Worm (Caenorhabditis elegans): ENCODE results near the gene col-164.

Gene col-164

ce11 chrX:2093169-2093568 lies at the start of gene col-164:
TSS of gene col-164 (plus strand) at chrX:2093469.
- TF ChIP-seq flt-1 (GFP tag; IDR thresholded peaks at IDR 0.05): no peak
- no peak for TF ChIP-seq ref-1 (GFP tag; conservative IDR thresholded peaks at IDR 0.05)

- TF ChIP-seq med-1 (GFP tag; optimal IDR thresholded peaks at IDR 0.05; ENCODE audit: insufficient read depth) (no peak), ref-1 (GFP tag; conservative IDR thresholded peaks at IDR 0.05) (no peak), flt-1 (GFP tag; IDR thresholded peaks at IDR 0.05) (peak; percentile 59; the same call in 1 of the 2 replicates), ztf-29 (GFP tag; IDR thresholded peaks at IDR 0.05) (no peak), tab-1 (GFP tag; IDR thresholded peaks at IDR 0.05) (0 out of 2 replicates have a peak, but pooled peaks have one; percentile 22), T22C8.4 (GFP tag; IDR thresholded peaks at IDR 0.05) (no peak), ztf-23 (GFP tag; IDR thresholded peaks at IDR 0.05) (0 out of 2 replicates have a peak, but pooled peaks have one; percentile 53), klf-2 (GFP tag; conservative IDR thresholded peaks at IDR 0.05) (no peak), cog-1 (tag; optimal IDR thresholded peaks at IDR 0.05) (no peak)
Observed at ce11 chrX:2044541-2045168, 48.6 kb upstream of the col-164 start.

- TF ChIP-seq ztf-29 (GFP tag; IDR thresholded peaks at IDR 0.05): no peak
- TF ChIP-seq flt-1 (GFP tag; IDR thresholded peaks at IDR 0.05): no peak
- no peak for TF ChIP-seq klf-2 (GFP tag; conservative IDR thresholded peaks at IDR 0.05)
- no peak for TF ChIP-seq med-1 (GFP tag; optimal IDR thresholded peaks at IDR 0.05; ENCODE audit: insufficient read depth)
- no peak for TF ChIP-seq cog-1 (tag; optimal IDR thresholded peaks at IDR 0.05)
- no peak for TF ChIP-seq T22C8.4 (GFP tag; IDR thresholded peaks at IDR 0.05)
- TF ChIP-seq ztf-23 (GFP tag; IDR thresholded peaks at IDR 0.05): no peak
- no peak for TF ChIP-seq tab-1 (GFP tag; IDR thresholded peaks at IDR 0.05)
- TF ChIP-seq ref-1 (GFP tag; conservative IDR thresholded peaks at IDR 0.05): no peak
Observed at ce11 chrX:2045603-2046002, 47.7 kb upstream of the col-164 start.

ce11 chrX:2046124-2046722 lies 47.0 kb upstream of the col-164 start, which contains the start of gene igcm-4:
TSS of gene igcm-4 (minus strand) at chrX:2046360.
- TF ChIP-seq klf-2 (GFP tag; conservative IDR thresholded peaks at IDR 0.05): no peak
- TF ChIP-seq ref-1 (GFP tag; conservative IDR thresholded peaks at IDR 0.05): no peak
- no peak for TF ChIP-seq med-1 (GFP tag; optimal IDR thresholded peaks at IDR 0.05; ENCODE audit: insufficient read depth)
- TF ChIP-seq cog-1 (tag; optimal IDR thresholded peaks at IDR 0.05): peak; percentile 27
- no peak for TF ChIP-seq tab-1 (GFP tag; IDR thresholded peaks at IDR 0.05)
- 0 out of 2 replicates have a peak, but pooled peaks have one; percentile 40 for TF ChIP-seq flt-1 (GFP tag; IDR thresholded peaks at IDR 0.05)
- TF ChIP-seq ztf-23 (GFP tag; IDR thresholded peaks at IDR 0.05): peak; percentile 59; the same call in 1 of the 2 replicates
- no peak for TF ChIP-seq T22C8.4 (GFP tag; IDR thresholded peaks at IDR 0.05)
- TF ChIP-seq ztf-29 (GFP tag; IDR thresholded peaks at IDR 0.05): no peak

- TF ChIP-seq cog-1 (tag; optimal IDR thresholded peaks at IDR 0.05): no peak
- TF ChIP-seq klf-2 (GFP tag; conservative IDR thresholded peaks at IDR 0.05): no peak
- TF ChIP-seq tab-1 (GFP tag; IDR thresholded peaks at IDR 0.05): no peak
- TF ChIP-seq T22C8.4 (GFP tag; IDR thresholded peaks at IDR 0.05): no peak
- no peak for TF ChIP-seq med-1 (GFP tag; optimal IDR thresholded peaks at IDR 0.05; ENCODE audit: insufficient read depth)
- no peak for TF ChIP-seq ztf-23 (GFP tag; IDR thresholded peaks at IDR 0.05)
- TF ChIP-seq ztf-29 (GFP tag; IDR thresholded peaks at IDR 0.05): no peak
- no peak for TF ChIP-seq ref-1 (GFP tag; conservative IDR thresholded peaks at IDR 0.05)
- TF ChIP-seq flt-1 (GFP tag; IDR thresholded peaks at IDR 0.05): no peak
Observed at ce11 chrX:2047208-2047946, 45.9 kb upstream of the col-164 start.

- TF ChIP-seq ztf-23 (GFP tag; IDR thresholded peaks at IDR 0.05) (no peak), ztf-29 (GFP tag; IDR thresholded peaks at IDR 0.05) (no peak), med-1 (GFP tag; optimal IDR thresholded peaks at IDR 0.05; ENCODE audit: insufficient read depth) (no peak), cog-1 (tag; optimal IDR thresholded peaks at IDR 0.05) (no peak), ref-1 (GFP tag; conservative IDR thresholded peaks at IDR 0.05) (no peak), flt-1 (GFP tag; IDR thresholded peaks at IDR 0.05) (no peak), tab-1 (GFP tag; IDR thresholded peaks at IDR 0.05) (no peak), T22C8.4 (GFP tag; IDR thresholded peaks at IDR 0.05) (no peak)
Observed at ce11 chrX:2048865-2049405, 44.3 kb upstream of the col-164 start.

ce11 chrX:2050212-2050611 lies 43.1 kb upstream of the col-164 start:
- TF ChIP-seq tab-1 (GFP tag; IDR thresholded peaks at IDR 0.05) (no peak), ztf-29 (GFP tag; IDR thresholded peaks at IDR 0.05) (no peak), med-1 (GFP tag; optimal IDR thresholded peaks at IDR 0.05; ENCODE audit: insufficient read depth) (no peak), flt-1 (GFP tag; IDR thresholded peaks at IDR 0.05) (no peak), T22C8.4 (GFP tag; IDR thresholded peaks at IDR 0.05) (no peak), klf-2 (GFP tag; conservative IDR thresholded peaks at IDR 0.05) (no peak), ztf-23 (GFP tag; IDR thresholded peaks at IDR 0.05) (no peak), ref-1 (GFP tag; conservative IDR thresholded peaks at IDR 0.05) (no peak), cog-1 (tag; optimal IDR thresholded peaks at IDR 0.05) (no peak)

ce11 chrX:2051602-2052001 lies 41.7 kb upstream of the col-164 start, which contains the start of gene Y102A11A.1:
TSS of gene Y102A11A.1 (plus strand) at chrX:2051824.
- TF ChIP-seq flt-1 (GFP tag; IDR thresholded peaks at IDR 0.05) (no peak), ztf-23 (GFP tag; IDR thresholded peaks at IDR 0.05) (no peak), ref-1 (GFP tag; conservative IDR thresholded peaks at IDR 0.05) (no peak), cog-1 (tag; optimal IDR thresholded peaks at IDR 0.05) (no peak), med-1 (GFP tag; optimal IDR thresholded peaks at IDR 0.05; ENCODE audit: insufficient read depth) (no peak), tab-1 (GFP tag; IDR thresholded peaks at IDR 0.05) (no peak), klf-2 (GFP tag; conservative IDR thresholded peaks at IDR 0.05) (no peak), ztf-29 (GFP tag; IDR thresholded peaks at IDR 0.05) (no peak), T22C8.4 (GFP tag; IDR thresholded peaks at IDR 0.05) (no peak)

ce11 chrX:2056875-2057274 lies 36.4 kb upstream of the col-164 start:
- TF ChIP-seq ztf-23 (GFP tag; IDR thresholded peaks at IDR 0.05): 0 out of 2 replicates have a peak, but pooled peaks have one; percentile 25

Measured in whole organism, midembryonic.